Worm (Caenorhabditis elegans) whole organism, early embryonic: ENCODE data around the gene dmd-9.
"Not testable (repeated sequence)": the region's sequence is repeated elsewhere in the genome, so short reads cannot be mapped to it uniquely, and the experiment has no call there.

Source experiments
- B0310.2 ChIP-seq: sonication (generic microtip); optimal IDR thresholded peaks from 2 replicates; lab custom pipeline; 2016; ENCODE audit warnings: mild to moderate bottlenecking, missing genetic modification characterization, missing compliant biosample characterization
- F13C5.2 ChIP-seq: sonication (generic microtip); optimal IDR thresholded peaks from 2 replicates; lab custom pipeline; 2017; ENCODE audit warnings: mild to moderate bottlenecking, missing genetic modification characterization, inconsistent platforms, missing compliant biosample characterization
- aly-1 ChIP-seq: sonication (generic microtip); optimal IDR thresholded peaks from 2 replicates; lab custom pipeline; 2016; ENCODE audit warnings: missing genetic modification characterization, missing compliant biosample characterization
- ama-1 ChIP-seq: fragments of 150-350 bp; optimal IDR thresholded peaks from 2 replicates; lab custom pipeline; 2014
- ceh-13 ChIP-seq: fragments of 200-800 bp; sonication (Bioruptor generic); optimal IDR thresholded peaks from 2 replicates; lab custom pipeline; 2018; ENCODE audit warnings: mild to moderate bottlenecking, missing genetic modification characterization, missing compliant biosample characterization
- ceh-36 ChIP-seq: sonication (generic microtip); optimal IDR thresholded peaks from 2 replicates; lab custom pipeline; 2016; ENCODE audit warnings: missing genetic modification characterization, inconsistent platforms, missing compliant biosample characterization
- ets-7 ChIP-seq: sonication (generic microtip); optimal IDR thresholded peaks from 2 replicates; lab custom pipeline; 2016; ENCODE audit warnings: missing genotype, missing genetic modification characterization, missing compliant biosample characterization
- flt-1 ChIP-seq: fragments of 200-800 bp; sonication (Bioruptor generic); IDR thresholded peaks from 2 replicates; pipeline ENCODE4 v1.3.6; 2022; ENCODE audit warnings: missing genetic modification characterization, missing compliant biosample characterization
- hmbx-1 ChIP-seq: sonication (generic microtip); optimal IDR thresholded peaks from 2 replicates; lab custom pipeline; 2016; ENCODE audit warnings: mild to moderate bottlenecking, missing genetic modification characterization, missing compliant biosample characterization
- hmg-4 ChIP-seq: fragments of 200-800 bp; sonication (Bioruptor generic); optimal IDR thresholded peaks from 2 replicates; lab custom pipeline; 2018; ENCODE audit warnings: mild to moderate bottlenecking, missing genetic modification characterization, missing compliant biosample characterization
- hnd-1 ChIP-seq: sonication (generic microtip); optimal IDR thresholded peaks from 2 replicates; lab custom pipeline; 2016; ENCODE audit warnings: missing genetic modification characterization, missing compliant biosample characterization
- pes-1 ChIP-seq: fragments of 200-800 bp; sonication (Bioruptor generic); IDR thresholded peaks from 2 replicates; pipeline ENCODE4 v1.3.6; 2022; ENCODE audit warnings: missing genetic modification reagents, missing genetic modification characterization, missing compliant biosample characterization
- scrt-1 ChIP-seq: fragments of 200-800 bp; sonication (Bioruptor generic); IDR thresholded peaks from 2 replicates; pipeline ENCODE4 v1.3.6; 2022; ENCODE audit warnings: missing genetic modification characterization, missing compliant biosample characterization
- sea-1 ChIP-seq: fragments of 200-800 bp; sonication (Bioruptor generic); conservative IDR thresholded peaks from 2 replicates; pipeline ENCODE4 v1.3.6; 2022; ENCODE audit warnings: missing genetic modification characterization, missing compliant biosample characterization
- tbx-11 ChIP-seq: fragments of 200-800 bp; sonication (Bioruptor generic); IDR thresholded peaks from 2 replicates; pipeline ENCODE4 v1.3.6; 2022; ENCODE audit warnings: missing genetic modification characterization, missing compliant biosample characterization
- tbx-37 ChIP-seq: fragments of 200-800 bp; sonication (Bioruptor generic); conservative IDR thresholded peaks from 2 replicates; pipeline ENCODE4 v1.3.6; 2022; ENCODE audit warnings: missing genetic modification reagents, missing genetic modification characterization, missing compliant biosample characterization
- tra-4 ChIP-seq: sonication (generic microtip); optimal IDR thresholded peaks from 2 replicates; lab custom pipeline; 2017; ENCODE audit warnings: missing genetic modification characterization, missing compliant biosample characterization

dmd-9 gene

ce11 chrIV:3254443-3254842 lies at the start of gene dmd-9:
dmd-9 (minus strand) TSS chrIV:3254543.
- no peak for TF ChIP-seq tbx-11 (GFP tag; lab: Robert Waterston, UW)

- TF ChIP-seq hmbx-1 (tag; lab: Kevin White, UChicago); hnd-1 (tag; lab: Kevin White, UChicago); hmg-4 (GFP tag; lab: Kevin White, UChicago): not testable (repeated sequence)
Measured at ce11 chrIV:3303690-3304089, 49.3 kb upstream of the dmd-9 start, which contains the start of gene idpp-12. idpp-12 (plus strand) TSS chrIV:3303990.

- TF ChIP-seq sea-1 (GFP tag; lab: Robert Waterston, UW); tra-4 (tag; lab: Kevin White, UChicago); aly-1 (tag; lab: Kevin White, UChicago): not testable (repeated sequence)
Measured at ce11 chrIV:3302058-3302457, 47.7 kb upstream of the dmd-9 start, which contains the start of gene W08E12.4. W08E12.4 (plus strand) TSS chrIV:3302358.

ce11 chrIV:3300492-3300891 lies 46.1 kb upstream of the dmd-9 start, which contains the start of gene W08E12.5:
W08E12.5 (plus strand) TSS chrIV:3300792.
- TF ChIP-seq ama-1 (lab: Kevin White, UChicago): no peak
- no peak for TF ChIP-seq ceh-36 (tag; lab: Kevin White, UChicago)
- no peak for TF ChIP-seq hnd-1 (tag; lab: Kevin White, UChicago)
- TF ChIP-seq F13C5.2 (tag; lab: Kevin White, UChicago): no peak
- TF ChIP-seq tbx-37: no peak

- TF ChIP-seq hnd-1 (tag; lab: Kevin White, UChicago) (no peak), sea-1 (GFP tag; lab: Robert Waterston, UW) (0 out of 2 replicates have a peak, but pooled peaks have one; percentile 29), ets-7 (tag; lab: Kevin White, UChicago) (no peak), flt-1 (GFP tag; lab: Robert Waterston, UW) (no peak), tra-4 (tag; lab: Kevin White, UChicago) (no peak)
Measured at ce11 chrIV:3299229-3299628, 44.9 kb upstream of the dmd-9 start.

- no peak for TF ChIP-seq flt-1 (GFP tag; lab: Robert Waterston, UW)
- TF ChIP-seq tbx-11 (GFP tag; lab: Robert Waterston, UW): no peak
- no peak for TF ChIP-seq aly-1 (tag; lab: Kevin White, UChicago)
- no peak for TF ChIP-seq ceh-13 (GFP tag; lab: Kevin White, UChicago)
- no peak for TF ChIP-seq scrt-1
- TF ChIP-seq ama-1 (lab: Kevin White, UChicago): no peak
Measured at ce11 chrIV:3298300-3298699, 44.0 kb upstream of the dmd-9 start, which contains the start of gene W08E12.6. W08E12.6 (plus strand) TSS chrIV:3298600.

- TF ChIP-seq ets-7 (tag; lab: Kevin White, UChicago) (no peak), tbx-37 (no peak), hnd-1 (tag; lab: Kevin White, UChicago) (no peak), ceh-13 (GFP tag; lab: Kevin White, UChicago) (no peak), F13C5.2 (tag; lab: Kevin White, UChicago) (no peak), pes-1 (no peak), hmbx-1 (tag; lab: Kevin White, UChicago) (no peak), tbx-11 (GFP tag; lab: Robert Waterston, UW) (no peak), aly-1 (tag; lab: Kevin White, UChicago) (no peak), ceh-36 (tag; lab: Kevin White, UChicago) (no peak), sea-1 (GFP tag; lab: Robert Waterston, UW) (no peak), hmg-4 (GFP tag; lab: Kevin White, UChicago) (no peak)
Measured at ce11 chrIV:3296578-3297549, 42.5 kb upstream of the dmd-9 start.

- TF ChIP-seq hmg-4 (GFP tag; lab: Kevin White, UChicago): peak; percentile 23
- peak; percentile 16 for TF ChIP-seq hnd-1 (tag; lab: Kevin White, UChicago)
- peak; percentile 65 for TF ChIP-seq scrt-1
- TF ChIP-seq ceh-13 (GFP tag; lab: Kevin White, UChicago): peak; percentile 20
- TF ChIP-seq flt-1 (GFP tag; lab: Robert Waterston, UW): peak; percentile 20; the same call in 1 of the 2 replicates
- TF ChIP-seq ceh-36 (tag; lab: Kevin White, UChicago): no peak
- TF ChIP-seq tbx-11 (GFP tag; lab: Robert Waterston, UW): peak; percentile 64; the same call in 1 of the 2 replicates
- no peak for TF ChIP-seq tra-4 (tag; lab: Kevin White, UChicago)
- TF ChIP-seq sea-1 (GFP tag; lab: Robert Waterston, UW): peak; percentile 38; the same call in 1 of the 2 replicates
- peak; percentile 83 for TF ChIP-seq F13C5.2 (tag; lab: Kevin White, UChicago)
- no peak for TF ChIP-seq ets-7 (tag; lab: Kevin White, UChicago)
- TF ChIP-seq aly-1 (tag; lab: Kevin White, UChicago): no peak
- no peak for TF ChIP-seq hmbx-1 (tag; lab: Kevin White, UChicago)
- TF ChIP-seq pes-1: peak; percentile 74
- no peak for TF ChIP-seq B0310.2 (tag; lab: Kevin White, UChicago)
- 0 out of 2 replicates have a peak, but pooled peaks have one; percentile 19 for TF ChIP-seq tbx-37
- no peak for TF ChIP-seq ama-1 (lab: Kevin White, UChicago)
Measured at ce11 chrIV:3294553-3295185, 40.3 kb upstream of the dmd-9 start, which contains the start of gene W08E12.7. W08E12.7 (plus strand) TSS chrIV:3295135.
